Worm (Caenorhabditis elegans) whole organism, young adult: ENCODE data around the gene Y57A10A.29.

Experiments used
- F39B2.1 ChIP-seq: fragments of 200-800 bp; sonication (Bioruptor generic); IDR thresholded peaks from 2 replicates; pipeline ENCODE4 v1.3.6; 2022; ENCODE audit warnings: missing genetic modification reagents, missing genetic modification characterization, missing compliant biosample characterization
- lsl-1 ChIP-seq: fragments of 200-800 bp; sonication (Bioruptor generic); optimal IDR thresholded peaks from 2 replicates; lab custom pipeline; 2018; ENCODE audit warnings: mild to moderate bottlenecking, missing genetic modification characterization, moderate library complexity, missing compliant biosample characterization
- mcd-1 ChIP-seq: fragments of 200-800 bp; sonication (Bioruptor generic); IDR thresholded peaks from 2 replicates; pipeline ENCODE4 v1.3.6; 2022; ENCODE audit warnings: missing genetic modification reagents, missing genetic modification characterization, missing compliant biosample characterization

DNA sequence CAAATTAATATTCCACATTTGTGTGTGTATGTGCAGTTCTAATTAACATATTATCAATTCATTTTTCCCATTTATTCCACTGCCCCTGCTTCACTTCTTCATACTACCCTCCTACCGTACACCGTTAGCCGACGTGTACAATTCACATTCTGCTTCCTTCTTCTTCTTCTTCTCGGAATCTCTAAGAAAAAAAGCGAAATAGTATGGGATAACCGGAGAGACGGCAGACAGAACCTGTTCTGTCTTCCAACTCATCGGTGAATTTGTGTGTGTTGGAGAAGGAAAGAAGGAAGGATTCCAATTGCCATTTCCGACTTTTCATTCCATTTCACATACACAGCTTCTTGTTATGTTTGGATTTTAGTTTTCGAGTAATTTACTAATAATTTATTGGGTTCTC, 41.8 kb upstream of the Y57A10A.29 start:
- TF ChIP-seq mcd-1 (GFP tag; lab: Robert Waterston, UW): no peak
- no peak for TF ChIP-seq lsl-1 (GFP tag; lab: Kevin White, UChicago)
- TF ChIP-seq F39B2.1 (GFP tag; lab: Robert Waterston, UW): no peak
